Worm (Caenorhabditis elegans) whole organism, L3 larva: ENCODE results near the gene grl-4.

ENCODE experiments used
- R02D3.7 ChIP-seq: fragments of 150-350 bp; optimal IDR thresholded peaks from 2 replicates; lab custom pipeline; 2014; ENCODE audit warnings: missing biosample characterization, missing genetic modification characterization
- ZK546.5 ChIP-seq: sonication (generic microtip); optimal IDR thresholded peaks from 2 replicates; lab custom pipeline; 2017; ENCODE audit warnings: missing biosample characterization, missing genetic modification characterization
- aly-2 ChIP-seq: fragments of 150-350 bp; optimal IDR thresholded peaks from 2 replicates; lab custom pipeline; 2014; ENCODE audit warnings: missing biosample characterization, missing genetic modification characterization
- ama-1 ChIP-seq: fragments of 150-350 bp; optimal IDR thresholded peaks from 2 replicates; lab custom pipeline; 2018
- ceh-16 ChIP-seq: sonication (generic microtip); optimal IDR thresholded peaks from 2 replicates; lab custom pipeline; 2017; ENCODE audit warnings: missing biosample characterization, missing genetic modification characterization
- ceh-28 ChIP-seq: fragments of 150-350 bp; optimal IDR thresholded peaks from 2 replicates; lab custom pipeline; 2014; ENCODE audit warnings: missing biosample characterization, missing genetic modification reagents, missing genetic modification characterization
- ceh-82 ChIP-seq: fragments of 150-350 bp; optimal IDR thresholded peaks from 2 replicates; lab custom pipeline; 2014; ENCODE audit warnings: missing biosample characterization, missing genetic modification characterization
- ceh-9 ChIP-seq: sonication (generic microtip); optimal IDR thresholded peaks from 2 replicates; lab custom pipeline; 2018; ENCODE audit warnings: missing biosample characterization, missing genetic modification characterization
- daf-12 ChIP-seq: fragments of 150-350 bp; optimal IDR thresholded peaks from 2 replicates; lab custom pipeline; 2014; ENCODE audit warnings: missing biosample characterization, missing genetic modification reagents, missing genetic modification characterization
- egl-27 ChIP-seq: sonication (generic microtip); optimal IDR thresholded peaks from 4 replicates; lab custom pipeline; 2017; ENCODE audit warnings: missing biosample characterization, missing genetic modification reagents, missing genetic modification characterization
- egl-5 ChIP-seq: fragments of 150-350 bp; optimal IDR thresholded peaks from 2 replicates; lab custom pipeline; 2017; ENCODE audit warnings: missing biosample characterization, missing genetic modification reagents, missing genetic modification characterization, inconsistent platforms
- elt-1 ChIP-seq: fragments of 150-350 bp; optimal IDR thresholded peaks from 2 replicates; lab custom pipeline; 2014; ENCODE audit warnings: missing biosample characterization, missing genetic modification characterization
- elt-2 ChIP-seq: sonication (generic microtip); optimal IDR thresholded peaks from 2 replicates; lab custom pipeline; 2016; ENCODE audit warnings: missing genetic modification reagents, mild to moderate bottlenecking, missing genetic modification characterization, missing compliant biosample characterization
- elt-3 ChIP-seq, 3 experiments: fragments of 150-350 bp in 1 of 3; sonication (generic microtip) in 2 of 3; optimal IDR thresholded peaks; 2 replicates in 2 of 3; 4 replicates in 1 of 3; lab custom pipeline; 2014 to 2017; ENCODE audit warnings: missing biosample characterization in 3 of 3, missing genetic modification characterization in 3 of 3
- eor-1 ChIP-seq, 2 experiments: fragments of 150-350 bp; optimal IDR thresholded peaks; 2 replicates each; lab custom pipeline; 2014 to 2018; ENCODE audit warnings: missing biosample characterization in 2 of 2, missing genetic modification characterization in 2 of 2
- fkh-10 ChIP-seq: sonication (generic microtip); optimal IDR thresholded peaks from 2 replicates; lab custom pipeline; 2017; ENCODE audit warnings: missing biosample characterization, missing genetic modification reagents, missing genetic modification characterization
- fkh-2 ChIP-seq: fragments of 150-350 bp; optimal IDR thresholded peaks from 2 replicates; lab custom pipeline; 2014; ENCODE audit warnings: missing biosample characterization, missing genetic modification reagents, missing genetic modification characterization
- fos-1 ChIP-seq: fragments of 150-350 bp; optimal IDR thresholded peaks from 2 replicates; lab custom pipeline; 2014; ENCODE audit warnings: missing biosample characterization, missing genetic modification characterization
- hmg-11 ChIP-seq: sonication (generic microtip); optimal IDR thresholded peaks from 2 replicates; lab custom pipeline; 2016; ENCODE audit warnings: missing genetic modification characterization, missing compliant biosample characterization
- jun-1 ChIP-seq: fragments of 150-350 bp; optimal IDR thresholded peaks from 2 replicates; lab custom pipeline; 2014; ENCODE audit warnings: missing biosample characterization, missing genetic modification reagents, missing genetic modification characterization
- lin-15B ChIP-seq: fragments of 150-350 bp; optimal IDR thresholded peaks from 2 replicates; lab custom pipeline; 2014; ENCODE audit warnings: missing biosample characterization, missing genetic modification characterization
- lin-39 ChIP-seq: fragments of 150-350 bp; optimal IDR thresholded peaks from 2 replicates; lab custom pipeline; 2018; ENCODE audit warnings: missing biosample characterization, missing genetic modification reagents, missing genetic modification characterization
- lsy-12 ChIP-seq: sonication (generic microtip); optimal IDR thresholded peaks from 2 replicates; lab custom pipeline; 2016; ENCODE audit warnings: mild to moderate bottlenecking, missing genetic modification characterization, missing compliant biosample characterization
- mdl-1 ChIP-seq: fragments of 150-350 bp; optimal IDR thresholded peaks from 2 replicates; lab custom pipeline; 2014; ENCODE audit warnings: missing biosample characterization, missing genetic modification characterization
- mml-1 ChIP-seq: fragments of 150-350 bp; sonication (generic microtip); optimal IDR thresholded peaks from 3 replicates; lab custom pipeline; 2014; ENCODE audit warnings: missing biosample characterization, missing genetic modification characterization
- nfya-1 ChIP-seq: sonication (generic microtip); optimal IDR thresholded peaks from 2 replicates; lab custom pipeline; 2017; ENCODE audit warnings: missing genetic modification characterization, mild to moderate bottlenecking, missing compliant biosample characterization, antibody characterized with exemption, moderate library complexity; ENCODE audit not compliant: insufficient read depth
- nhr-11 ChIP-seq: fragments of 150-350 bp; optimal IDR thresholded peaks from 2 replicates; lab custom pipeline; 2014; ENCODE audit warnings: missing biosample characterization, missing genetic modification characterization
- nhr-12 ChIP-seq: fragments of 150-350 bp; optimal IDR thresholded peaks from 2 replicates; lab custom pipeline; 2014; ENCODE audit warnings: missing biosample characterization, missing genetic modification characterization
- nhr-23 ChIP-seq: fragments of 150-350 bp; optimal IDR thresholded peaks from 2 replicates; lab custom pipeline; 2014; ENCODE audit warnings: missing biosample characterization, missing genetic modification reagents, missing genetic modification characterization
- nhr-237 ChIP-seq: fragments of 150-350 bp; optimal IDR thresholded peaks from 2 replicates; lab custom pipeline; 2014; ENCODE audit warnings: missing biosample characterization, missing genetic modification characterization
- nhr-25 ChIP-seq: sonication (generic microtip); optimal IDR thresholded peaks from 2 replicates; lab custom pipeline; 2017; ENCODE audit warnings: missing biosample characterization, missing genetic modification characterization
- nhr-28 ChIP-seq: fragments of 150-350 bp; optimal IDR thresholded peaks from 2 replicates; lab custom pipeline; 2014; ENCODE audit warnings: missing biosample characterization, missing genetic modification characterization
- nhr-43 ChIP-seq: sonication (generic microtip); optimal IDR thresholded peaks from 2 replicates; lab custom pipeline; 2016; ENCODE audit warnings: mild to moderate bottlenecking, missing genetic modification characterization, missing compliant biosample characterization; ENCODE audit not compliant: poor library complexity, severe bottlenecking
- nhr-67 ChIP-seq: fragments of 150-350 bp; optimal IDR thresholded peaks from 2 replicates; lab custom pipeline; 2014; ENCODE audit warnings: missing biosample characterization, missing genetic modification characterization
- nhr-76 ChIP-seq: fragments of 150-350 bp; sonication (generic microtip); optimal IDR thresholded peaks from 5 replicates; lab custom pipeline; 2014; ENCODE audit warnings: missing biosample characterization, missing genetic modification characterization
- nhr-77 ChIP-seq: fragments of 150-350 bp; optimal IDR thresholded peaks from 2 replicates; lab custom pipeline; 2014; ENCODE audit warnings: missing biosample characterization, missing genetic modification characterization
- pha-4 ChIP-seq: fragments of 150-350 bp; optimal IDR thresholded peaks from 2 replicates; lab custom pipeline; 2014; ENCODE audit warnings: missing biosample characterization, missing genetic modification reagents, missing genetic modification characterization
- pqm-1 ChIP-seq: fragments of 150-350 bp; optimal IDR thresholded peaks from 2 replicates; lab custom pipeline; 2017; ENCODE audit warnings: missing biosample characterization, missing genetic modification characterization, inconsistent platforms
- sea-2 ChIP-seq: fragments of 150-350 bp; sonication (generic microtip); optimal IDR thresholded peaks from 4 replicates; lab custom pipeline; 2014; ENCODE audit warnings: missing biosample characterization, missing genetic modification reagents, missing genetic modification characterization
- skn-1 ChIP-seq: fragments of 150-350 bp; optimal IDR thresholded peaks from 2 replicates; lab custom pipeline; 2014; ENCODE audit warnings: missing biosample characterization, missing genetic modification characterization
- snpc-4 ChIP-seq: fragments of 150-350 bp; optimal IDR thresholded peaks from 2 replicates; lab custom pipeline; 2014; ENCODE audit warnings: missing biosample characterization, missing genetic modification characterization
- tbx-2 ChIP-seq: sonication (generic microtip); optimal IDR thresholded peaks from 2 replicates; lab custom pipeline; 2016; ENCODE audit warnings: mild to moderate bottlenecking, missing genetic modification characterization, missing compliant biosample characterization
- unc-39 ChIP-seq: sonication (generic microtip); optimal IDR thresholded peaks from 4 replicates; lab custom pipeline; 2017; ENCODE audit warnings: missing biosample characterization, missing genetic modification characterization
- unc-62 ChIP-seq: fragments of 150-350 bp; sonication (generic microtip); optimal IDR thresholded peaks from 4 replicates; lab custom pipeline; 2014; ENCODE audit warnings: missing biosample characterization, missing genetic modification reagents, missing genetic modification characterization
- zag-1 ChIP-seq: fragments of 150-350 bp; optimal IDR thresholded peaks from 2 replicates; lab custom pipeline; 2014; ENCODE audit warnings: missing biosample characterization, missing genetic modification characterization
- ztf-11 ChIP-seq: fragments of 150-350 bp; optimal IDR thresholded peaks from 2 replicates; lab custom pipeline; 2014; ENCODE audit warnings: missing biosample characterization, missing genetic modification characterization
- ztf-4 ChIP-seq: fragments of 150-350 bp; optimal IDR thresholded peaks from 2 replicates; lab custom pipeline; 2014; ENCODE audit warnings: missing biosample characterization, missing genetic modification characterization

Gene grl-4

DNA sequence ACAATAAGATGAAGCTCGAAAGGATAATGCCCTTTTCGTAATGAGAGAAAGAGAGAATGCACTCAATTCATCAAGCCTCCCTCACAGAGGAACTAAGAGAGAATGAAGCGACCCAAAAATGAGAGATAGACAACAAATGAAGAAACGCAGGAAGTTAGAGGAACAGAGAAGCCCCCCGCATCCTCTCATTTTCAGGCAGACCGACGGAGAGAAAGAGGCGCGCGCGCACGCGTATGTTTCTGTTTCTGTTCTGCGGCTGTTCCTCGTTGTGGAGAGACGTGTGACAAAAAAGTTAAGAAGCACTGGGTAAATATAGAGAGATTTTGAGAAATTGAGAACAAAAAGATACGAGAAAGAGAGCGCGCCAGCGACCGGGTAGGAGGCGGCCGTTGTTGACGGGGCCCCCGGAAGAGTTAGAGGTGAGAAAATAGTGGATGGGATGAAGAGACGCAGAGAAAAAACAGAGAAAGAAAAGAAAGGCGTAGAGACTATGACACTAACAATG is 9.4 kb upstream of the grl-4 start:
- TF ChIP-seq mdl-1 (tag; lab: Kevin White, UChicago): peak; percentile 79
- no peak for TF ChIP-seq elt-1 (tag; lab: Kevin White, UChicago)
- TF ChIP-seq ceh-9 (tag; lab: Kevin White, UChicago): no peak
- TF ChIP-seq nhr-77 (tag; lab: Kevin White, UChicago): no peak
- TF ChIP-seq nhr-23 (tag; lab: Kevin White, UChicago): peak; percentile 90
- TF ChIP-seq ceh-82 (tag; lab: Kevin White, UChicago): peak; percentile 51
- no peak for TF ChIP-seq unc-39 (tag; lab: Kevin White, UChicago)
- TF ChIP-seq egl-27: peak; percentile 10
- peak; percentile 8 for TF ChIP-seq nhr-25 (tag; lab: Kevin White, UChicago)
- peak; percentile 21 for TF ChIP-seq skn-1 (tag; lab: Kevin White, UChicago)
- TF ChIP-seq nhr-11: no peak
- TF ChIP-seq nfya-1 (tag; lab: Kevin White, UChicago): peak; percentile 90
- no peak for TF ChIP-seq ceh-16 (tag; lab: Kevin White, UChicago)
- no peak for TF ChIP-seq nhr-12 (tag; lab: Kevin White, UChicago)
- TF ChIP-seq pqm-1: peak; percentile 51
- TF ChIP-seq ztf-11 (tag; lab: Kevin White, UChicago): no peak
- TF ChIP-seq elt-3 (tag; optimal IDR thresholded peaks at IDR 0.05; lab: Kevin White, UChicago): no peak
- TF ChIP-seq nhr-28: no peak
- no peak for TF ChIP-seq aly-2 (tag; lab: Kevin White, UChicago)
- peak; percentile 47 for TF ChIP-seq egl-5 (tag; lab: Kevin White, UChicago)
- peak; percentile 69 for TF ChIP-seq elt-2 (tag; lab: Kevin White, UChicago)
- no peak for TF ChIP-seq snpc-4 (tag; lab: Kevin White, UChicago)
- peak; percentile 80 for TF ChIP-seq tbx-2
- no peak for TF ChIP-seq sea-2
- TF ChIP-seq ZK546.5 (tag; lab: Kevin White, UChicago): no peak
- peak; percentile 90 for TF ChIP-seq lin-39
- TF ChIP-seq R02D3.7 (tag; lab: Kevin White, UChicago): peak; percentile 43
- no peak for TF ChIP-seq eor-1 (tag; optimal IDR thresholded peaks at IDR 0.05; lab: Kevin White, UChicago)
- TF ChIP-seq nhr-76 (tag; lab: Kevin White, UChicago): no peak
- peak; percentile 37 for TF ChIP-seq nhr-43 (tag; lab: Kevin White, UChicago)
- peak; percentile 75 for TF ChIP-seq lsy-12
- peak; percentile 34 for TF ChIP-seq unc-62 (GFP tag; lab: Kevin White, UChicago)
- no peak for TF ChIP-seq ztf-4 (tag; lab: Kevin White, UChicago)
- TF ChIP-seq ceh-28 (tag; lab: Kevin White, UChicago): peak; percentile 73
- no peak for TF ChIP-seq mml-1
- TF ChIP-seq daf-12 (tag; lab: Kevin White, UChicago): no peak
- no peak for TF ChIP-seq nhr-67 (tag; lab: Kevin White, UChicago)
- TF ChIP-seq fkh-10 (GFP tag; lab: Kevin White, UChicago): peak; percentile 51
- TF ChIP-seq pha-4 (tag; lab: Kevin White, UChicago): peak; percentile 84
- peak; percentile 96 for TF ChIP-seq hmg-11 (tag; lab: Kevin White, UChicago)
- TF ChIP-seq nhr-237 (tag; lab: Kevin White, UChicago): no peak
- no peak for TF ChIP-seq fkh-2 (tag; lab: Kevin White, UChicago)
- peak; percentile 55 for TF ChIP-seq zag-1 (tag; lab: Kevin White, UChicago)
- TF ChIP-seq lin-15B (tag; lab: Kevin White, UChicago): peak; percentile 50
- TF ChIP-seq jun-1: peak; percentile 62
- no peak for TF ChIP-seq ama-1 (lab: Kevin White, UChicago)
- TF ChIP-seq fos-1 (tag; lab: Kevin White, UChicago): no peak
